Worm (Caenorhabditis elegans) whole organism, L1 larva: Measurements from ENCODE around the gene M03C11.9.

Source experiments
- C34B4.2 ChIP-seq: sonication (generic microtip); optimal IDR thresholded peaks from 2 replicates; lab custom pipeline; 2017; ENCODE audit warnings: mild to moderate bottlenecking, missing genetic modification characterization, missing compliant biosample characterization
- F16B12.6 ChIP-seq: fragments of 150-350 bp; optimal IDR thresholded peaks from 2 replicates; lab custom pipeline; 2014; ENCODE audit warnings: missing biosample characterization, missing genetic modification characterization
- Y116A8C.19 ChIP-seq: sonication (generic microtip); optimal IDR thresholded peaks from 2 replicates; lab custom pipeline; 2016; ENCODE audit warnings: missing compliant biosample characterization, missing genetic modification characterization, borderline replicate concordance
- aha-1 ChIP-seq: fragments of 150-350 bp; optimal IDR thresholded peaks from 2 replicates; lab custom pipeline; 2014; ENCODE audit warnings: missing biosample characterization, missing genetic modification characterization
- alr-1 ChIP-seq: fragments of 200-800 bp; sonication (Bioruptor generic); optimal IDR thresholded peaks from 2 replicates; lab custom pipeline; 2018; ENCODE audit warnings: borderline replicate concordance, mild to moderate bottlenecking, missing genetic modification characterization, missing compliant biosample characterization
- aly-2 ChIP-seq: fragments of 150-350 bp; optimal IDR thresholded peaks from 2 replicates; lab custom pipeline; 2014; ENCODE audit warnings: missing biosample characterization, missing genetic modification characterization
- ceh-8 ChIP-seq: fragments of 200-800 bp; sonication (Bioruptor generic); optimal IDR thresholded peaks from 2 replicates; lab custom pipeline; 2018; ENCODE audit warnings: mild to moderate bottlenecking, missing genetic modification characterization, moderate library complexity, missing compliant biosample characterization
- ceh-82 ChIP-seq, 3 experiments: fragments of 150-350 bp in 1 of 3; sonication (generic microtip) in 2 of 3; optimal IDR thresholded peaks; 2 replicates each; lab custom pipeline; 2014 to 2017; ENCODE audit warnings: missing biosample characterization in 3 of 3, missing genetic modification characterization in 3 of 3
- efl-1 ChIP-seq, 4 experiments: fragments of 150-350 bp; optimal IDR thresholded peaks in 3 of 4; peaks in 1 of 4; 1 replicate in 1 of 4; 2 replicates in 3 of 4; lab custom pipeline; 2014; ENCODE audit warnings: missing biosample characterization in 2 of 4, missing genetic modification characterization in 2 of 4, missing genetic modification reagents in 2 of 4
- efl-3 ChIP-seq: fragments of 200-800 bp; sonication (Bioruptor generic); optimal IDR thresholded peaks from 2 replicates; lab custom pipeline; 2018; ENCODE audit warnings: mild to moderate bottlenecking, missing genetic modification characterization, missing compliant biosample characterization
- egl-13 ChIP-seq: sonication (generic microtip); optimal IDR thresholded peaks from 2 replicates; lab custom pipeline; 2016; ENCODE audit warnings: missing genotype, missing genetic modification reagents, missing genetic modification characterization, missing compliant biosample characterization
- egl-27 ChIP-seq, 2 experiments: fragments of 150-350 bp in 1 of 2; sonication (generic microtip); optimal IDR thresholded peaks; 3 replicates each; lab custom pipeline; 2017 to 2018; ENCODE audit warnings: missing biosample characterization in 2 of 2, missing genetic modification characterization in 2 of 2, missing genetic modification reagents in 2 of 2
- elt-2 ChIP-seq: sonication (generic microtip); optimal IDR thresholded peaks from 2 replicates; lab custom pipeline; 2016; ENCODE audit warnings: missing genetic modification characterization, mild to moderate bottlenecking, inconsistent platforms, missing compliant biosample characterization, missing genetic modification reagents
- elt-3 ChIP-seq, 6 experiments: fragments of 150-350 bp in 1 of 6; sonication (generic microtip); optimal IDR thresholded peaks; 2 replicates each; lab custom pipeline; 2017 to 2018; ENCODE audit warnings: missing biosample characterization in 6 of 6, missing genetic modification characterization in 6 of 6, inconsistent platforms in 1 of 6
- fkh-4 ChIP-seq: sonication (generic microtip); optimal IDR thresholded peaks from 2 replicates; lab custom pipeline; 2016; ENCODE audit warnings: missing compliant biosample characterization, missing genetic modification characterization, borderline replicate concordance
- hlh-17 ChIP-seq: fragments of 200-800 bp; sonication (Bioruptor generic); optimal IDR thresholded peaks from 2 replicates; lab custom pipeline; 2018; ENCODE audit warnings: missing genetic modification characterization, mild to moderate bottlenecking, missing compliant biosample characterization, moderate library complexity, borderline replicate concordance
- hlh-4 ChIP-seq: sonication (generic microtip); optimal IDR thresholded peaks from 2 replicates; lab custom pipeline; 2016; ENCODE audit warnings: mild to moderate bottlenecking, missing genetic modification characterization, missing compliant biosample characterization
- hpl-2 ChIP-seq: fragments of 150-350 bp; optimal IDR thresholded peaks from 2 replicates; lab custom pipeline; 2014; ENCODE audit warnings: missing biosample characterization, missing genetic modification reagents, missing genetic modification characterization
- jun-1 ChIP-seq: fragments of 150-350 bp; optimal IDR thresholded peaks from 2 replicates; lab custom pipeline; 2014; ENCODE audit warnings: missing biosample characterization, missing genetic modification reagents, missing genetic modification characterization
- lin-13 ChIP-seq: fragments of 150-350 bp; optimal IDR thresholded peaks from 2 replicates; lab custom pipeline; 2014; ENCODE audit warnings: missing biosample characterization, missing genetic modification reagents, missing genetic modification characterization
- lin-14 ChIP-seq: fragments of 200-800 bp; sonication (Bioruptor generic); optimal IDR thresholded peaks from 2 replicates; lab custom pipeline; 2018; ENCODE audit warnings: mild to moderate bottlenecking, missing genetic modification characterization, moderate library complexity, missing compliant biosample characterization
- lin-39 ChIP-seq: fragments of 150-350 bp; optimal IDR thresholded peaks from 2 replicates; lab custom pipeline; 2014; ENCODE audit warnings: missing biosample characterization, missing genetic modification reagents, missing genetic modification characterization
- lir-3 ChIP-seq: sonication (generic microtip); optimal IDR thresholded peaks from 2 replicates; lab custom pipeline; 2016; ENCODE audit warnings: mild to moderate bottlenecking, missing genetic modification characterization, moderate library complexity, missing compliant biosample characterization; ENCODE audit not compliant: poor library complexity
- nhr-11 ChIP-seq: fragments of 150-350 bp; optimal IDR thresholded peaks from 2 replicates; lab custom pipeline; 2014; ENCODE audit warnings: missing biosample characterization, missing genetic modification characterization
- nhr-12 ChIP-seq: sonication (generic microtip); optimal IDR thresholded peaks from 2 replicates; lab custom pipeline; 2017; ENCODE audit warnings: missing biosample characterization, missing genetic modification characterization
- nhr-19 ChIP-seq: fragments of 200-800 bp; sonication (Bioruptor generic); conservative IDR thresholded peaks from 2 replicates; pipeline ENCODE4 v1.3.6; 2022; ENCODE audit warnings: missing genetic modification characterization, missing compliant biosample characterization
- nhr-20 ChIP-seq: sonication (generic microtip); optimal IDR thresholded peaks from 2 replicates; lab custom pipeline; 2016; ENCODE audit warnings: mild to moderate bottlenecking, missing genetic modification characterization, missing compliant biosample characterization
- nhr-85 ChIP-seq: sonication (generic microtip); peaks from one replicate; lab custom pipeline; 2016; ENCODE audit warnings: missing genetic modification characterization, inconsistent platforms, missing compliant biosample characterization
- pag-3 ChIP-seq: sonication (generic microtip); optimal IDR thresholded peaks from 2 replicates; lab custom pipeline; 2017; ENCODE audit warnings: missing genetic modification characterization, mild to moderate bottlenecking, missing compliant biosample characterization, antibody characterized with exemption, borderline replicate concordance; ENCODE audit not compliant: insufficient read depth
- rnt-1 ChIP-seq: sonication (generic microtip); optimal IDR thresholded peaks from 2 replicates; lab custom pipeline; 2016; ENCODE audit warnings: mild to moderate bottlenecking, missing genetic modification characterization, moderate library complexity, missing compliant biosample characterization
- skn-1 ChIP-seq: fragments of 150-350 bp; optimal IDR thresholded peaks from 2 replicates; lab custom pipeline; 2014; ENCODE audit warnings: missing biosample characterization, missing genetic modification characterization
- snpc-4 ChIP-seq: fragments of 150-350 bp; optimal IDR thresholded peaks from 2 replicates; lab custom pipeline; 2014; ENCODE audit warnings: missing biosample characterization, missing genetic modification characterization
- snu-23 ChIP-seq: sonication (generic microtip); optimal IDR thresholded peaks from 2 replicates; lab custom pipeline; 2016; ENCODE audit warnings: missing genetic modification characterization, missing compliant biosample characterization
- sox-4 ChIP-seq: sonication (generic microtip); optimal IDR thresholded peaks from 2 replicates; lab custom pipeline; 2016; ENCODE audit warnings: missing genetic modification characterization, missing compliant biosample characterization
- sptf-1 ChIP-seq: fragments of 150-350 bp; optimal IDR thresholded peaks from 2 replicates; lab custom pipeline; 2014; ENCODE audit warnings: missing biosample characterization, missing genetic modification characterization
- sup-37 ChIP-seq: fragments of 200-800 bp; sonication (Bioruptor generic); optimal IDR thresholded peaks from 2 replicates; lab custom pipeline; 2018; ENCODE audit warnings: mild to moderate bottlenecking, missing genetic modification characterization, missing compliant biosample characterization
- tbx-2 ChIP-seq: sonication (generic microtip); optimal IDR thresholded peaks from 2 replicates; lab custom pipeline; 2016; ENCODE audit warnings: missing genetic modification characterization, missing compliant biosample characterization
- unc-130 ChIP-seq: fragments of 150-350 bp; optimal IDR thresholded peaks from 2 replicates; lab custom pipeline; 2017; ENCODE audit warnings: missing biosample characterization, missing genetic modification characterization, inconsistent platforms
- unc-30 ChIP-seq: sonication (generic microtip); optimal IDR thresholded peaks from 2 replicates; lab custom pipeline; 2017; ENCODE audit warnings: missing biosample characterization, missing genetic modification characterization
- unc-62 ChIP-seq: fragments of 150-350 bp; optimal IDR thresholded peaks from 2 replicates; lab custom pipeline; 2014; ENCODE audit warnings: missing biosample characterization, missing genetic modification reagents, missing genetic modification characterization
- unc-86 ChIP-seq: sonication (generic microtip); optimal IDR thresholded peaks from 2 replicates; lab custom pipeline; 2016; ENCODE audit warnings: missing genetic modification characterization, missing compliant biosample characterization
- unc-98 ChIP-seq: fragments of 200-800 bp; sonication (Bioruptor generic); IDR thresholded peaks from 2 replicates; pipeline ENCODE4 v1.3.6; 2022; ENCODE audit warnings: missing genetic modification characterization, missing compliant biosample characterization
- xbp-1 ChIP-seq: sonication (generic microtip); optimal IDR thresholded peaks from 2 replicates; lab custom pipeline; 2016; ENCODE audit warnings: missing genetic modification characterization, missing compliant biosample characterization
- zip-4 ChIP-seq: fragments of 200-800 bp; sonication (Bioruptor generic); optimal IDR thresholded peaks from 2 replicates; lab custom pipeline; 2018; ENCODE audit warnings: mild to moderate bottlenecking, missing genetic modification characterization, moderate library complexity, missing compliant biosample characterization
- ztf-11 ChIP-seq, 2 experiments: sonication (generic microtip); optimal IDR thresholded peaks; 2 replicates each; lab custom pipeline; 2016 to 2017; ENCODE audit warnings: missing genetic modification characterization in 2 of 2, missing biosample characterization in 1 of 2, missing compliant biosample characterization in 1 of 2
- ztf-4 ChIP-seq: fragments of 150-350 bp; optimal IDR thresholded peaks from 2 replicates; lab custom pipeline; 2014; ENCODE audit warnings: missing biosample characterization, missing genetic modification characterization

M03C11.9 gene

DNA sequence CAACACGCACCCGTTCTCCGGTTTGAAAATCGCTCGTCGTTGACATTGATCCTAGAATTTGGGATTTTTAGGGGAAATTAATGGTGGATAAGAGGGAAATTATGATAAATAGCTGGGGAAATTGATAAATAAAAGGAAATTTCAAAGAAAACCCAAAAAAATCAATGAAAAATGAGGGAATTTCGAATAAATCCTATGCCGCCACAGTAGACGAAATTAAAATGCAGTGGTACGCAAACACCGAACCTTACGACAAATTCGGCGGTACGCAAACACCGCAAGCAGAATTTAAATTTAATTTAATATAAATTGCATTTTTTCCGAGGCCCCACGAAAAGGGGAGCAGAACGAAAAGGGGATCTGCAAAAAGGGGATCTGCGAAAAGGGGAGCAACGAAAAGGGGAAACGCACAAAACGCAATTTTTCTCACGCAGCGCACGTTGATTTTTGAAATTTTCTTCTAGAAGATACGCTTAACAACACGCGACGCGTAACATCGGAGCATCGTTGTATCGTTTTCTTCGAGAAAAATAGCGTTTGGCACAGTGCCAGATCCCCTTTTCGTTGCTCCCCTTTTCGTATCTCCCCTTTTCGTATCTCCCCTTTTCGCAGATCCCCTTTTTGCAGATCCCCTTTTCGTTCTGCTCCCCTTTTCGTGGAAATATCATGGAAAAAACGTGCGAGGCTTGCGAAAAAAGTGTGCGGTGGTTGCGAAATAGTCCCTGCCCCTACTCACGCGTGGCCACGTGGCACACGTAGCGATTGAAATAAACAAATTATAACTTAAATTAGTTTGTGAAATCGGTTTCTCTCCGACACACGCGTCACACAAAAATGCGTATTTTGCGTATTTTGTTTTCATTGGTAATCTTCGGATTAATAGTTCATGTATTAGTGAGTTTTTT lies 44.7 kb upstream of the M03C11.9 start, which contains the start of the genes smrd-1 and enu-3.1 (continued):
- TF ChIP-seq efl-1 (optimal IDR thresholded peaks at IDR 0.05; lab: Kevin White, UChicago) = peak; percentile 53 to 71
- peak; percentile 73 to 96 for TF ChIP-seq efl-1 (GFP tag; optimal IDR thresholded peaks at IDR 0.05 in 1 of 2; lab: Kevin White, UChicago)
- peak; percentile 63 for TF ChIP-seq egl-13
- peak; percentile 58 for TF ChIP-seq lin-13 (GFP tag; lab: Kevin White, UChicago)
- TF ChIP-seq snu-23 (GFP tag; lab: Kevin White, UChicago) = peak; percentile 66
- peak; percentile 78 for TF ChIP-seq lin-14 (GFP tag; lab: Kevin White, UChicago)

DNA sequence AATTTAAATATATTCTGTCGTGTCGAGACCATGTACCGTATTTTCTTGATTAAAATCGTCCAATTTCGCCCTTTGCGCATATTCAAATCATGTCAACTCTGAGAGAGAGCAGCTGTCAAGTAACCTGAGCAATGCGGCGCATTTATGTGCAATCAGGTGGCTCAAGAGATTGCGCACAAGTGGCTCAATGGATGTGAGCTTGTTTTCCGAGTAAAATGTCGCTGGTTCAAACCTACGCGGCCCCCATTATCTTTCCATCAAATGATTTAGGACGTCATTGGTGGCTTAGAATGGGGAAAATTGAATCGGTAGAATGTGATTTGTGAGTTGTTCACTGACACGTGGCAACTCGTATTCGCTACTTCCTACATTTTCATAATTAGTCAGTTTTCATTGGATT lies 40.6 kb upstream of the M03C11.9 start:
- TF ChIP-seq alr-1 (tag; lab: Kevin White, UChicago) = no peak
- TF ChIP-seq sox-4 (tag; lab: Kevin White, UChicago) = peak; percentile 11
- no peak for TF ChIP-seq C34B4.2 (tag; lab: Kevin White, UChicago)
- TF ChIP-seq egl-27 (tag; optimal IDR thresholded peaks at IDR 0.05; lab: Kevin White, UChicago) = no peak
- no peak for TF ChIP-seq lir-3 (tag; lab: Kevin White, UChicago)
- TF ChIP-seq unc-98 (GFP tag; lab: Robert Waterston, UW) = no peak; the same call in 1 of the 2 replicates
- no peak for TF ChIP-seq efl-3 (GFP tag; lab: Kevin White, UChicago)
- no peak for TF ChIP-seq aha-1 (tag; lab: Kevin White, UChicago)
- TF ChIP-seq F16B12.6 (tag; lab: Kevin White, UChicago) = peak; percentile 17
- TF ChIP-seq jun-1 (tag; lab: Kevin White, UChicago) = no peak
- TF ChIP-seq nhr-11 (tag; lab: Kevin White, UChicago) = no peak
- TF ChIP-seq ztf-11 (tag; optimal IDR thresholded peaks at IDR 0.05; lab: Kevin White, UChicago) = no peak
- peak; percentile 78 for TF ChIP-seq rnt-1 (tag; lab: Kevin White, UChicago)
- TF ChIP-seq nhr-85 (tag; lab: Kevin White, UChicago) = no peak
- no peak for TF ChIP-seq unc-30 (tag; lab: Kevin White, UChicago)
- no peak for TF ChIP-seq lin-39 (tag; lab: Kevin White, UChicago)
- no peak for TF ChIP-seq unc-86
- TF ChIP-seq elt-3 (tag; optimal IDR thresholded peaks at IDR 0.05; lab: Kevin White, UChicago) = no peak
- peak; percentile 3 for TF ChIP-seq tbx-2 (tag; lab: Kevin White, UChicago)
- no peak for TF ChIP-seq aly-2 (tag; lab: Kevin White, UChicago)
- TF ChIP-seq sptf-1 (tag; lab: Kevin White, UChicago) = no peak
- TF ChIP-seq efl-1 (optimal IDR thresholded peaks at IDR 0.05; lab: Kevin White, UChicago) = peak; percentile 6 to 36
- TF ChIP-seq efl-1 (GFP tag; optimal IDR thresholded peaks at IDR 0.05 in 1 of 2; lab: Kevin White, UChicago) = peak; percentile 26 to 93
- TF ChIP-seq lin-13 (GFP tag; lab: Kevin White, UChicago) = peak; percentile 2
- no peak for TF ChIP-seq fkh-4
- no peak for TF ChIP-seq pag-3 (tag; lab: Kevin White, UChicago)
- no peak for TF ChIP-seq zip-4 (GFP tag; lab: Kevin White, UChicago)
- TF ChIP-seq hpl-2 (GFP tag; lab: Kevin White, UChicago) = no peak
- TF ChIP-seq unc-130 (tag; lab: Kevin White, UChicago) = no peak
- peak; percentile 34 for TF ChIP-seq snu-23 (GFP tag; lab: Kevin White, UChicago)
- peak; percentile 22 for TF ChIP-seq nhr-20 (tag; lab: Kevin White, UChicago)
- no peak for TF ChIP-seq xbp-1
- TF ChIP-seq sup-37 (GFP tag; lab: Kevin White, UChicago) = no peak
- no peak for TF ChIP-seq ceh-8
- TF ChIP-seq nhr-12 (tag; lab: Kevin White, UChicago) = no peak
- TF ChIP-seq hlh-17 = no peak
- no peak for TF ChIP-seq skn-1
- TF ChIP-seq Y116A8C.19 (tag; lab: Kevin White, UChicago) = no peak
- no peak for TF ChIP-seq hlh-4 (tag; lab: Kevin White, UChicago)
- TF ChIP-seq ceh-82 (tag; optimal IDR thresholded peaks at IDR 0.05; lab: Kevin White, UChicago) = peak in 2 of 3 experiments; percentile 13 to 22
- TF ChIP-seq elt-2 (tag; lab: Kevin White, UChicago) = no peak
- no peak for TF ChIP-seq ztf-4 (tag; lab: Kevin White, UChicago)
- no peak for TF ChIP-seq unc-62 (GFP tag; lab: Kevin White, UChicago)
- no peak for TF ChIP-seq snpc-4 (tag; lab: Kevin White, UChicago)
- no peak for TF ChIP-seq egl-13
- TF ChIP-seq nhr-19 (GFP tag; lab: Robert Waterston, UW) = peak; percentile 44
